Fruit fly (Drosophila melanogaster): ENCODE data around the gene IM33.

IM33 gene

DNA sequence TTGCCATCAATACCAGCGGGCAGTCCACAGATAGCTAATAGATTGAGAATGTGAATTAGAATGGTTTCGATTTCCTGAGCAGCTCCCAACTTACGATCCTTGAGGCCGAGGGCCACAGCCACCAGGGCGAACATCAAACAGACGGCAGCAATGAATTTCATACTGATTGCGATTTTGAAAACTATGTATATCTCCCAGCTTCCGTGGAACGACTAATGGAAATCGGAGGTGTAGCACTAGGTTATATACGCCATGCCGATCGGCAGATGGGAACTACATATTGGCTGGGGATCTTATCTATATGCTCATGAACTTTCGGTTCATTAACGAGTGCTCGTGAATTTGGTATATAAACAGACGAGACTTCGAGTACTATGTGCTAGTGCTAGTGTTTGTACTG is at the start of gene IM33:
Gene IM33, minus strand, starts transcription at position 221 of the 400 bp plus-strand sequence.
- TF ChIP-seq kay (GFP tag; ENCODE audit: borderline replicate concordance) (no peak), CG33017 (tag; optimal IDR thresholded peaks at IDR 0.05) (no peak), CG11617 (GFP tag; optimal IDR thresholded peaks at IDR 0.05) (no peak), cic (GFP tag; optimal IDR thresholded peaks at IDR 0.05) (peak; percentile 27)

- TF ChIP-seq CG12768 (GFP tag; optimal IDR thresholded peaks at IDR 0.05): no peak
- no peak for TF ChIP-seq CG5204 (GFP tag; optimal IDR thresholded peaks at IDR 0.05)
- TF ChIP-seq cnc (optimal IDR thresholded peaks at IDR 0.05): no peak
- TF ChIP-seq toe (GFP tag; optimal IDR thresholded peaks at IDR 0.05): no peak
- no peak for TF ChIP-seq pad (GFP tag; optimal IDR thresholded peaks at IDR 0.05)
- no peak for TF ChIP-seq CG14711 (tag; optimal IDR thresholded peaks at IDR 0.05)
- TF ChIP-seq kay (GFP tag; ENCODE audit: borderline replicate concordance): no peak
Observed at dm6 chr2L:3740443-3740842, 44.0 kb upstream of the IM33 start.

- no peak for TF ChIP-seq Mnt (GFP tag; optimal IDR thresholded peaks at IDR 0.05)
- TF ChIP-seq Crg-1 (GFP tag; optimal IDR thresholded peaks at IDR 0.05): no peak
- no peak for TF ChIP-seq CG12768 (GFP tag; optimal IDR thresholded peaks at IDR 0.05)
- no peak for TF ChIP-seq CG7045 (GFP tag; optimal IDR thresholded peaks at IDR 0.05)
Observed at dm6 chr2L:3737682-3738081, 41.2 kb upstream of the IM33 start.

DNA sequence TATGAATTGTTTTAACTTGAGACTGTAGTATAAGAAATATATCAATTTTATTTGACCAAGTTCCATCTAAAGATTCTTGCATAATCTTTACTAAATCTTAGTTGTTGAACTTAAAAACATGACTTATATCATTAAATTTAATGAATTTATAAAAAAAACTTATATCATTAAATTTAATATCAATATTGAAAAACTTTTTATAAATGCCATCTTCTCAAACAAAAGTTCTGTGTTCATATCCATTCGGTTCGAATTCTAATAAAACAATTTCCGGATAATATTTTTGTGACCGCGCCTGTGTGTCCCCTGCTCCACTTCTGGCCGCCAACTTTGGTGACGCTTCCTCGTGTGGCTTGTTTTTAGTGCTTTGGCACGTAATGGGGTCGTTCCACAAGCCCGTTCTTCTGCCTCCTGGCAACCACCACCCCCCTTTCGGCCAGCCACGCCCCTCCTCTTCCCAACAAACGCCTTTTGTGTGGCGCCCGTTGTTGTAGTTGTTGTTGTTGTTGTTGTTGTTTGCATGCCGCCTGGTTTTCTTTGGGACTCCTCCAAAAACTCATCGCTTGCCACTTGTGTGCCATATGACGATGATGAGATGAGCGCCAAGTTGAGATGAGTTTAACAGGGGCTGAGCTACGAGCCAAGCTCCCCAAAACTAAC is 40.7 kb upstream of the IM33 start:
- no peak for TF ChIP-seq Clk (GFP tag; optimal IDR thresholded peaks at IDR 0.05)

DNA sequence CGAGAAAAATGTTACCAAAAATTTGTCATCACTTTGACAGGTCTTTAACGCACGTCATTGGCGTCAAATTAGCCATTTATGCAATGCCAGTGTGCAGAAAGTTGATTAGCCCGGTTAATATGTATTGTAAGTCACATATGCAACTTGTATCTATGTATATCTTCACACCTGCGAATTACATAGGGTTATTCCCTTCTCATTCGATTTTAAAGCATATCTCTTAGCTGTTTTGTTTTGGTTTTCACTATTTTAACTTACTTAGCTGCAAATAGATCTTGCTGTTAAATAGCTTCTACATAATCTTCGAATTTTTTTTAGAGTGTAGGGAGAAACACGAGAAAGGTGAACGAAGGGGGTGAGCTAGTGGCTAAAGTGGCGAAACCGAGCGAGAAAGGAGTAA is 34.6 kb upstream of the IM33 start:
- TF ChIP-seq CG14711 (tag; optimal IDR thresholded peaks at IDR 0.05) (no peak), CG7101 (tag; optimal IDR thresholded peaks at IDR 0.05) (no peak), CG7045 (GFP tag; optimal IDR thresholded peaks at IDR 0.05) (no peak), kay (GFP tag; ENCODE audit: borderline replicate concordance) (no peak), CG12768 (GFP tag; optimal IDR thresholded peaks at IDR 0.05) (no peak), cic (GFP tag; optimal IDR thresholded peaks at IDR 0.05) (no peak), CG33017 (tag; optimal IDR thresholded peaks at IDR 0.05) (no peak), Crg-1 (GFP tag; optimal IDR thresholded peaks at IDR 0.05) (no peak), toe (GFP tag; optimal IDR thresholded peaks at IDR 0.05) (no peak), CG5204 (GFP tag; optimal IDR thresholded peaks at IDR 0.05) (no peak), ovo (GFP tag; optimal IDR thresholded peaks at IDR 0.05) (no peak)

DNA sequence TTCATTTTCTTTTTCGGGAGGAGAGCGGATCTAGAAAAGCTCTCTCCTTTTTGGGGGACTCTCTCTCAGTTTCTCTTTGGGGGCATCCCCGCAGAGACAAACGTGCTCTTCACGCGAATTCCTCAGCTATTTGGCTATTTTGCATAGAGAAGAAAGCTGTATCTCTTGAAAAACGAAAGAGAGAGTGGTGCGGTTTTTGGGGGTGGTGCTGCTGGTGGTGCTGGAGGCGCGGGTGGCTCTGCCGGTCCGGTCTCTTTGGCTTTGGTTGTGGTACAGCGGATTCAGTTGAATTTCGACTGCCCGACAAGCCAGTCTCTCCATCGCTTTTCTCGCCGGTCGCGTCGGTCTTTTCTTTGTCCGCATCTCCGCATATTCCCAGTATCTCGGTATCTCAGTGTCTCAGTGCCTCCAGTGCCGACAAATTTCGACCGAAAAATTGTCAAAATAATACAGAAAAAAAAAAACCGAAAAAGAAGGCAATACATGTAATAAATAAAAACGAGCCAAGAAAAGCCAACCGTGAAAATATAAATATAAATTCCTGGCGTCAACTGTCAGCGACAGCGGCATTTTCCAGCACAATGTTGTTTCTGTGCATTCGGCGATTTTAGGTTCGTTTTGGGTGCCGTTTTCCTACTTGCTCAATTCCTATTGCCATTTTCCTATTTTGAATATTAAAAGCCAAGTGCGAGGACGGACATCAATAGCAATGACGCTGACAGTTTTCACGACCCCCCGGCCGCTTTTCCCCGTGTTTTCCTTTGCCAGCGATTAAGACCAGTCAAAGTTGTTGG is 33.9 kb upstream of the IM33 start, which contains the start of gene CG10019:
Gene CG10019, plus strand, starts transcription at position 285 of the 794 bp plus-strand sequence.
- TF ChIP-seq kay (GFP tag; ENCODE audit: borderline replicate concordance) (peak; percentile 65), Clk (GFP tag; optimal IDR thresholded peaks at IDR 0.05) (no peak)

DNA sequence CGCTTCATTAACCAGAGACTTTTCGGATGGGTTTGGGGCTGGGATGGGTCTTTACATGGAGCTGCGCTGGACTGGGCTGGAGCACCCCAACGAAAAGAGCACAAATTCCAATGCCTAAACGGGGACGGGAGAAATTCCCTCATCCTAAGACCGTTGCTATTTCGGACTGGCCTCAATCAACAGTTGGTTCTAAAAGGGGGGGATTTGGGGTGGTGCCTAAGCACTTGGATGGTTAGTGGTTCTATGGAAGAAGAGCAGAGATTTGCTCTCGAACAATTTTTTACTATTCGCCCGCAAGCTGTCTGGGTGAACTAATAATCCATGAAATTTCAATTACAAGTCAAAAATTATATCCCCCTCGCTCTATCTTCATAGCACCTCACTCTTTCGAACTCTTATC is 33.2 kb upstream of the IM33 start:
- TF ChIP-seq bab1 (GFP tag; optimal IDR thresholded peaks at IDR 0.05) (no peak), kay (GFP tag; ENCODE audit: borderline replicate concordance) (no peak)

- TF ChIP-seq CG5204 (GFP tag; optimal IDR thresholded peaks at IDR 0.05) (peak; percentile 5), kay (GFP tag; ENCODE audit: borderline replicate concordance) (no peak)
Observed at dm6 chr2L:3719414-3719959, 23.0 kb upstream of the IM33 start.

DNA sequence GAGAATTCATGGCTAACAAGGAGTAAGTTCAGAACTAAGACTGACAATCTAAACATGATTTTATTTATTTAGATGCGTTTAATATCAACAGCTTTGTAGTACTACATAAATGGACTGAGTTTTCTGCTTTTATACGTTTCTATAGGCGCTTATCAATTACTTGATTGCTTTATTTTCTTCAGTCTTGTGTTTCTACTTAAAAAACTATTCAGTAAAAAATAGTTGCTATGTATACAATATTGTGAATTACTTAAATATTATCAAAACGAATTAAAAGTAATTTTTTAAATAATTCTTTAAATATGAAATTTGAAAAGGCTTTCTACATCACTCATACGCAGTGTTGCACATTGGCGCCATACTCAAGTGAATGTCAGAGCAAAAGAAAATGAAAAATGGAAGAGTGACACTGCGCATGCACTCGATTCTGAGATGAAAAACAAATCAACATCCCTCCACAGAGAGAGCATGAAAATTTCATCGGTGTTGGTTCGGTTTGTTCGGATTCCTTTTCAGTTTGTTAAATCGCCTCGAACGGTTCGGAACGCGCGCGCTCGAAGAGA is 21.3 kb upstream of the IM33 start, which contains the start of the genes lectin-24A and Shaw:
Gene lectin-24A, minus strand, starts transcription at position 101 of the 563 bp plus-strand sequence.
Gene Shaw, plus strand, starts transcription at position 513 of the 563 bp plus-strand sequence.
- no peak for TF ChIP-seq CG33017 (tag; optimal IDR thresholded peaks at IDR 0.05)
- no peak for TF ChIP-seq cic (GFP tag; optimal IDR thresholded peaks at IDR 0.05)
- no peak for TF ChIP-seq CG14711 (tag; optimal IDR thresholded peaks at IDR 0.05)
- no peak for TF ChIP-seq bab1 (GFP tag; optimal IDR thresholded peaks at IDR 0.05)
- no peak for TF ChIP-seq Clk (GFP tag; optimal IDR thresholded peaks at IDR 0.05)
- no peak for TF ChIP-seq CG11617 (GFP tag; optimal IDR thresholded peaks at IDR 0.05)
- TF ChIP-seq CG12768 (GFP tag; optimal IDR thresholded peaks at IDR 0.05): no peak
- TF ChIP-seq kay (GFP tag; ENCODE audit: borderline replicate concordance): no peak
